Worm (Caenorhabditis elegans) whole organism, L3 larva: Measurements from ENCODE around the gene Y45F3A.4.

Experiments
- elt-1 ChIP-seq: fragments of 150-350 bp; optimal IDR thresholded peaks from 2 replicates; lab custom pipeline; 2014; ENCODE audit warnings: missing biosample characterization, missing genetic modification characterization
- mml-1 ChIP-seq: fragments of 150-350 bp; sonication (generic microtip); optimal IDR thresholded peaks from 3 replicates; lab custom pipeline; 2014; ENCODE audit warnings: missing biosample characterization, missing genetic modification characterization
- pqm-1 ChIP-seq: fragments of 150-350 bp; optimal IDR thresholded peaks from 2 replicates; lab custom pipeline; 2017; ENCODE audit warnings: missing biosample characterization, missing genetic modification characterization, inconsistent platforms
- snpc-4 ChIP-seq: fragments of 150-350 bp; optimal IDR thresholded peaks from 2 replicates; lab custom pipeline; 2014; ENCODE audit warnings: missing biosample characterization, missing genetic modification characterization

The Y45F3A.4 gene

ce11 chrIII:10524823-10525222 is 50.4 kb downstream of the Y45F3A.4 start:
- TF ChIP-seq snpc-4: peak; percentile 60
- TF ChIP-seq mml-1: no peak

ce11 chrIII:10523025-10523424 is 52.2 kb downstream of the Y45F3A.4 start:
- TF ChIP-seq elt-1 (peak; percentile 64), pqm-1 (tag; lab: Kevin White, UChicago) (no peak)
